Fruit fly (Drosophila melanogaster) whole organism, embryonic: Measurements from ENCODE around the gene alphaSnap.

Experiments
- B-H1 ChIP-seq: fragments of 200-800 bp; sonication (Bioruptor generic); IDR thresholded peaks from 3 replicates; pipeline ENCODE4 v1.3.6; 2022; ENCODE audit warnings: missing biosample characterization, missing genetic modification characterization
- Bdp1 ChIP-seq: fragments of 200-800 bp; sonication (Bioruptor generic); optimal IDR thresholded peaks from 3 replicates; lab custom pipeline; 2016; ENCODE audit warnings: missing biosample characterization, missing genetic modification characterization
- CG10366 ChIP-seq: fragments of 200-800 bp; sonication (Bioruptor generic); IDR thresholded peaks from 2 replicates; pipeline ENCODE4 v1.3.6; 2022; ENCODE audit warnings: missing biosample characterization, missing genetic modification characterization
- CG11247 ChIP-seq: fragments of 200-800 bp; sonication (Bioruptor generic); IDR thresholded peaks from 2 replicates; pipeline ENCODE4 v1.3.6; 2022; ENCODE audit warnings: missing biosample characterization, missing genetic modification characterization
- CG11398 ChIP-seq: fragments of 200-800 bp; sonication (Bioruptor generic); optimal IDR thresholded peaks from 2 replicates; lab custom pipeline; 2016; ENCODE audit warnings: missing biosample characterization, missing genetic modification characterization
- CG11560 ChIP-seq: fragments of 200-800 bp; sonication (Bioruptor generic); IDR thresholded peaks from 3 replicates; pipeline ENCODE4 v1.3.6; 2022; ENCODE audit warnings: missing biosample characterization, missing genetic modification characterization
- CG12769 ChIP-seq: fragments of 200-800 bp; sonication (Bioruptor generic); optimal IDR thresholded peaks from 2 replicates; lab custom pipeline; 2019; ENCODE audit warnings: missing biosample characterization, mild to moderate bottlenecking, missing genetic modification characterization, moderate library complexity
- CG13894 ChIP-seq: fragments of 200-800 bp; sonication (Bioruptor generic); optimal IDR thresholded peaks from 3 replicates; lab custom pipeline; 2018; ENCODE audit warnings: missing biosample characterization, mild to moderate bottlenecking, missing genetic modification characterization, moderate library complexity
- CG14014 ChIP-seq: fragments of 200-800 bp; sonication (Bioruptor generic); IDR thresholded peaks from 2 replicates; pipeline ENCODE4 v1.3.6; 2022; ENCODE audit warnings: missing biosample characterization, missing genetic modification characterization
- CG17385 ChIP-seq: fragments of 200-800 bp; sonication (Bioruptor generic); optimal IDR thresholded peaks from 3 replicates; lab custom pipeline; 2018; ENCODE audit warnings: missing biosample characterization, mild to moderate bottlenecking, missing genetic modification characterization
- CG1832 ChIP-seq: fragments of 200-800 bp; sonication (Bioruptor generic); optimal IDR thresholded peaks from 2 replicates; lab custom pipeline; 2017; ENCODE audit warnings: missing biosample characterization, mild to moderate bottlenecking, missing genetic modification characterization, inconsistent platforms
- CG18619 ChIP-seq: fragments of 200-800 bp; sonication (Bioruptor generic); optimal IDR thresholded peaks from 3 replicates; lab custom pipeline; 2017; ENCODE audit warnings: missing biosample characterization, mild to moderate bottlenecking, missing genetic modification characterization
- CG32772 ChIP-seq: fragments of 200-800 bp; sonication (Bioruptor generic); IDR thresholded peaks from 2 replicates; pipeline ENCODE4 v1.3.6; 2022; ENCODE audit warnings: missing biosample characterization, missing genetic modification characterization
- CG3407 ChIP-seq: fragments of 200-800 bp; sonication (Bioruptor generic); optimal IDR thresholded peaks from 2 replicates; lab custom pipeline; 2018; ENCODE audit warnings: missing biosample characterization, mild to moderate bottlenecking, missing genetic modification characterization
- CG4360 ChIP-seq: fragments of 200-800 bp; sonication (Bioruptor generic); IDR thresholded peaks from 2 replicates; pipeline ENCODE4 v1.3.6; 2022; ENCODE audit warnings: missing biosample characterization, missing genetic modification characterization
- CG8089 ChIP-seq: fragments of 200-800 bp; sonication (Bioruptor generic); optimal IDR thresholded peaks from 3 replicates; lab custom pipeline; 2016; ENCODE audit warnings: missing biosample characterization, missing genetic modification characterization
- CG8290 ChIP-seq, 3 experiments: fragments of 200-800 bp; sonication (Bioruptor generic); optimal IDR thresholded peaks; 2 replicates each; lab custom pipeline; 2016 to 2019; ENCODE audit warnings: missing biosample characterization in 3 of 3, missing genetic modification characterization in 3 of 3, mild to moderate bottlenecking in 2 of 3, moderate library complexity in 1 of 3
- CG8478 ChIP-seq: fragments of >200 bp; optimal IDR thresholded peaks from 2 replicates; lab custom pipeline; 2018
- Dip2 ChIP-seq: fragments of 200-800 bp; sonication (Bioruptor generic); IDR thresholded peaks from 2 replicates; pipeline ENCODE4 v1.3.6; 2022; ENCODE audit warnings: missing biosample characterization, missing genetic modification characterization
- Gug ChIP-seq: fragments of 200-800 bp; sonication (Bioruptor generic); IDR thresholded peaks from 4 replicates; pipeline ENCODE4 v1.3.6; 2022; ENCODE audit warnings: missing biosample characterization, missing genetic modification characterization
- HLH54F ChIP-seq: fragments of 200-800 bp; sonication (Bioruptor generic); optimal IDR thresholded peaks from 3 replicates; lab custom pipeline; 2016; ENCODE audit warnings: missing biosample characterization, missing genetic modification characterization
- HmgD ChIP-seq: fragments of 200-800 bp; sonication (Bioruptor generic); optimal IDR thresholded peaks from 3 replicates; lab custom pipeline; 2016; ENCODE audit warnings: missing biosample characterization, missing genetic modification characterization
- Hsf ChIP-seq: fragments of 200-800 bp; sonication (Bioruptor generic); optimal IDR thresholded peaks from 3 replicates; lab custom pipeline; 2016; ENCODE audit warnings: missing biosample characterization, missing genetic modification characterization
- Ravus ChIP-seq: fragments of 200-800 bp; sonication (Bioruptor generic); IDR thresholded peaks from 2 replicates; pipeline ENCODE4 v1.3.6; 2022; ENCODE audit warnings: missing biosample characterization, missing genetic modification characterization
- Sox102F ChIP-seq: fragments of 200-800 bp; sonication (Bioruptor generic); optimal IDR thresholded peaks from 2 replicates; lab custom pipeline; 2018; ENCODE audit warnings: missing biosample characterization, mild to moderate bottlenecking, missing genetic modification characterization, moderate library complexity
- Trl ChIP-seq, 3 experiments: fragments of >200 bp in 2 of 3; fragments of 200-800 bp in 1 of 3; sonication (Bioruptor generic) in 1 of 3; optimal IDR thresholded peaks; 2 replicates in 1 of 3; 3 replicates in 2 of 3; lab custom pipeline; 2016 to 2017; ENCODE audit warnings: missing biosample characterization in 1 of 3, missing genetic modification characterization in 1 of 3
- ab ChIP-seq: fragments of 200-800 bp; sonication (Bioruptor generic); optimal IDR thresholded peaks from 2 replicates; lab custom pipeline; 2016; ENCODE audit warnings: missing biosample characterization, missing genetic modification characterization
- ac ChIP-seq: fragments of 200-800 bp; sonication (Bioruptor generic); optimal IDR thresholded peaks from 3 replicates; lab custom pipeline; 2017; ENCODE audit warnings: missing biosample characterization, mild to moderate bottlenecking, missing genetic modification characterization
- bab2 ChIP-seq: fragments of 200-800 bp; sonication (Bioruptor generic); optimal IDR thresholded peaks from 2 replicates; lab custom pipeline; 2016; ENCODE audit warnings: missing biosample characterization, missing genetic modification characterization
- ci ChIP-seq: fragments of 200-800 bp; sonication (Bioruptor generic); IDR thresholded peaks from 3 replicates; pipeline ENCODE4 v1.3.6; 2022; ENCODE audit warnings: missing biosample characterization, missing genetic modification characterization
- cwo ChIP-seq: fragments of 200-800 bp; sonication (Bioruptor generic); optimal IDR thresholded peaks from 3 replicates; lab custom pipeline; 2017; ENCODE audit warnings: missing biosample characterization, missing genetic modification characterization, mild to moderate bottlenecking, moderate library complexity, missing genetic modification reagents
- da ChIP-seq: fragments of 200-800 bp; sonication (Bioruptor generic); optimal IDR thresholded peaks from 2 replicates; lab custom pipeline; 2016; ENCODE audit warnings: missing biosample characterization, missing genetic modification characterization
- eyg ChIP-seq: fragments of 200-800 bp; sonication (Bioruptor generic); optimal IDR thresholded peaks from 3 replicates; lab custom pipeline; 2016; ENCODE audit warnings: missing biosample characterization, missing genetic modification characterization
- fd102C ChIP-seq: fragments of 200-800 bp; sonication (Bioruptor generic); optimal IDR thresholded peaks from 2 replicates; lab custom pipeline; 2018; ENCODE audit warnings: missing biosample characterization, mild to moderate bottlenecking, missing genetic modification characterization, moderate library complexity
- gro ChIP-seq: fragments of 200-800 bp; sonication (Bioruptor generic); optimal IDR thresholded peaks from 2 replicates; lab custom pipeline; 2016; ENCODE audit warnings: missing biosample characterization, missing genetic modification characterization
- gt ChIP-seq: fragments of 200-800 bp; sonication (Bioruptor generic); IDR thresholded peaks from 2 replicates; pipeline ENCODE4 v1.3.6; 2022; ENCODE audit warnings: missing biosample characterization, missing genetic modification characterization
- kay ChIP-seq: fragments of 200-800 bp; sonication (Bioruptor generic); optimal IDR thresholded peaks from 2 replicates; lab custom pipeline; 2016; ENCODE audit warnings: missing biosample characterization, missing genetic modification characterization
- lilli ChIP-seq: fragments of 200-800 bp; sonication (Bioruptor generic); optimal IDR thresholded peaks from 3 replicates; lab custom pipeline; 2016; ENCODE audit warnings: missing biosample characterization, missing genetic modification characterization
- nau ChIP-seq: fragments of 200-800 bp; sonication (Bioruptor generic); optimal IDR thresholded peaks from 3 replicates; lab custom pipeline; 2017; ENCODE audit warnings: missing biosample characterization, mild to moderate bottlenecking, missing genetic modification characterization, missing genetic modification reagents
- pb ChIP-seq: fragments of 200-800 bp; sonication (Bioruptor generic); optimal IDR thresholded peaks from 3 replicates; lab custom pipeline; 2016; ENCODE audit warnings: missing biosample characterization, missing genetic modification characterization
- schlank ChIP-seq: fragments of 200-800 bp; sonication (Bioruptor generic); optimal IDR thresholded peaks from 2 replicates; lab custom pipeline; 2018; ENCODE audit warnings: missing biosample characterization, mild to moderate bottlenecking, missing genetic modification characterization
- sens ChIP-seq: fragments of 200-800 bp; sonication (Bioruptor generic); peaks from one replicate; lab custom pipeline; 2016; ENCODE audit warnings: missing biosample characterization, missing genetic modification characterization
- sens-2 ChIP-seq: fragments of 200-800 bp; sonication (Bioruptor generic); IDR thresholded peaks from 2 replicates; pipeline ENCODE4 v1.3.6; 2022; ENCODE audit warnings: missing biosample characterization, missing genetic modification characterization
- slbo ChIP-seq: fragments of 200-800 bp; sonication (Bioruptor generic); IDR thresholded peaks from 2 replicates; pipeline ENCODE4 v1.3.6; 2022; ENCODE audit warnings: missing biosample characterization, missing genetic modification characterization
- sqz ChIP-seq: fragments of 200-800 bp; sonication (Bioruptor generic); optimal IDR thresholded peaks from 3 replicates; lab custom pipeline; 2018; ENCODE audit warnings: missing biosample characterization, mild to moderate bottlenecking, missing genetic modification characterization
- tin ChIP-seq: fragments of 200-800 bp; sonication (Bioruptor generic); optimal IDR thresholded peaks from 3 replicates; lab custom pipeline; 2016; ENCODE audit warnings: missing biosample characterization, missing genetic modification characterization
- usp ChIP-seq: fragments of >200 bp; optimal IDR thresholded peaks from 2 replicates; lab custom pipeline; 2017; ENCODE audit warnings: missing biosample characterization, missing genetic modification characterization
- vfl ChIP-seq: fragments of 200-800 bp; sonication (Bioruptor generic); optimal IDR thresholded peaks from 2 replicates; lab custom pipeline; 2016; ENCODE audit warnings: missing biosample characterization, missing genetic modification characterization

The alphaSnap gene

dm6 chr3L:20320652-20321051 lies 7.2 kb downstream of the alphaSnap start, which contains the start of gene Spn77Bb:
TSS of gene Spn77Bb (plus strand) at chr3L:20320952.
- TF ChIP-seq HmgD (GFP tag; lab: Kevin White, UChicago): no peak
- no peak for TF ChIP-seq ci (GFP tag; lab: Robert Waterston, UW)
- TF ChIP-seq da (GFP tag; lab: Kevin White, UChicago): no peak
- no peak for TF ChIP-seq ac
- TF ChIP-seq kay (GFP tag; lab: Kevin White, UChicago): no peak
- TF ChIP-seq ab (GFP tag; lab: Kevin White, UChicago): no peak
- no peak for TF ChIP-seq gro
- no peak for TF ChIP-seq gt (GFP tag; lab: Robert Waterston, UW)
- no peak for TF ChIP-seq slbo (GFP tag; lab: Robert Waterston, UW)
- no peak for TF ChIP-seq usp (GFP tag; lab: Kevin White, UChicago)
- no peak for TF ChIP-seq CG11247 (GFP tag; lab: Robert Waterston, UW)
- TF ChIP-seq lilli (GFP tag; lab: Kevin White, UChicago): no peak
- no peak for TF ChIP-seq Dip2 (GFP tag; lab: Robert Waterston, UW)
- no peak for TF ChIP-seq CG14014 (GFP tag; lab: Robert Waterston, UW)
- TF ChIP-seq CG8478 (lab: Kevin White, UChicago): no peak

dm6 chr3L:20342334-20342733 lies 28.9 kb downstream of the alphaSnap start, which contains the start of gene Spn77Bc:
TSS of gene Spn77Bc (plus strand) at chr3L:20342634.
- TF ChIP-seq CG8089 (GFP tag; lab: Kevin White, UChicago): no peak
- TF ChIP-seq eyg: no peak
- no peak for TF ChIP-seq HLH54F (GFP tag; lab: Kevin White, UChicago)
- TF ChIP-seq pb (GFP tag; lab: Kevin White, UChicago): no peak
- TF ChIP-seq fd102C (GFP tag; lab: Kevin White, UChicago): no peak
- TF ChIP-seq schlank (tag; lab: Kevin White, UChicago): no peak
- TF ChIP-seq Trl (optimal IDR thresholded peaks at IDR 0.05; lab: Kevin White, UChicago): no peak
- TF ChIP-seq Trl (GFP tag; optimal IDR thresholded peaks at IDR 0.05; lab: Kevin White, UChicago): no peak
- TF ChIP-seq Sox102F (GFP tag; lab: Kevin White, UChicago): no peak
- TF ChIP-seq CG3407 (GFP tag; lab: Kevin White, UChicago): no peak
- no peak for TF ChIP-seq CG11560 (tag; lab: Robert Waterston, UW)
- no peak for TF ChIP-seq CG17385 (GFP tag; lab: Kevin White, UChicago)
- no peak for TF ChIP-seq Bdp1
- TF ChIP-seq nau (GFP tag; lab: Kevin White, UChicago): no peak
- TF ChIP-seq, all 482 proteins: peak for 0

DNA sequence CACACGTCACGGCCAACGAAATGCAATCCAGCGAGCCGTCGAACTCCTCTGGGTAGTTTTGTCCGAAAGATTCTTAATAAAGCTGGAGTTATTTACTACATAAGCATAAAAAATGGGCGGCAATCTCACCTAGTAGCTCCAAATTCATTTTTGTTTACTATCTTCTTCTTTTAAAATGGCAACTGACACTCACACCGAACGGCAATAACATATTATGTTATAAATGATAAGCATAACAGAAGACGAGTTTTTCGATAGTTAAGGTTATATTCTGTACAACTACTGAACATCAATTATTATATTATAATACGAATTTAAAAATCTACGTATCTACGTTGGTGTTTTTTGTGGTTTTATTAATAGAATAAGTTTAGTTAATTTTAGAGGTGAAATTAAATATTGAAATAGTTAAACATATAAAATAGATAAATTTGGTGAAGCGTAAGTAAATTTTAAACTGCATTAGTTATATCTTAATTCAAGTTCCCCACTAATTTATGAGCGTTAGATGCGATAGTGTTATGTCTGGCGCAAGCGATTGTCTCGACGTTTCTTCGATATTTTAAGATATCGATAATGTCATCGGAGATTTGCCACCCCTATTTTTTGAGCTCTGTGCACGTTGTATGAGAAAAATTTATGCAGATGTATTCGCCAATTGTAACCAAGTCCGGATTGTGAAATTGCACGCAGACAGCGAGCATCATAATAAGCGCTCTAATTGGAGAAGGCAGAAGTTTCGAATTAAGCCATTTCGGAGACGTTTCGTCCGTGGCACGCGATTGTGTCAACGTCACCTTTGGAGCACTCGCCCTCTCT lies 34.5 kb downstream of the alphaSnap start, which contains the start of the genes Rbbp5 and eRF1:
Rbbp5 (minus strand) TSS at position 181 of the 819 bp plus-strand sequence.
eRF1 (plus strand) TSS at position 594 of the 819 bp plus-strand sequence.
- TF ChIP-seq CG32772 (GFP tag; lab: Robert Waterston, UW): peak; percentile 84
- TF ChIP-seq CG10366 (GFP tag; lab: Robert Waterston, UW): no peak; the same call in 1 of the 2 replicates
- peak; percentile 63; the same call in 2 of the 3 replicates for TF ChIP-seq B-H1 (GFP tag; lab: Robert Waterston, UW)
- TF ChIP-seq CG4360 (GFP tag; lab: Robert Waterston, UW): no peak
- TF ChIP-seq Ravus: peak; percentile 40
- peak; percentile 10 for TF ChIP-seq CG12769 (tag; lab: Kevin White, UChicago)
- peak; percentile 40 for TF ChIP-seq CG18619 (GFP tag; lab: Kevin White, UChicago)
- TF ChIP-seq sens (GFP tag; lab: Kevin White, UChicago): peak; percentile 85
- TF ChIP-seq cwo: peak; percentile 33
- TF ChIP-seq sqz (GFP tag; lab: Kevin White, UChicago): no peak
- no peak for TF ChIP-seq CG11398
- no peak for TF ChIP-seq sens-2 (GFP tag; lab: Robert Waterston, UW)
- no peak for TF ChIP-seq ab (GFP tag; lab: Kevin White, UChicago)
- peak; percentile 60 for TF ChIP-seq bab2 (GFP tag; lab: Kevin White, UChicago)
- peak; percentile 83 for TF ChIP-seq CG8290 (GFP tag; optimal IDR thresholded peaks at IDR 0.05; lab: Kevin White, UChicago)
- peak; percentile 9 to 63 for TF ChIP-seq CG8290 (tag; optimal IDR thresholded peaks at IDR 0.05; lab: Kevin White, UChicago)
- TF ChIP-seq vfl (GFP tag; lab: Kevin White, UChicago): peak; percentile 71
- peak; percentile 72 for TF ChIP-seq CG13894 (tag; lab: Kevin White, UChicago)
- peak; percentile 68 for TF ChIP-seq Hsf
- no peak for TF ChIP-seq CG1832
- peak; percentile 85; the same call in 3 of the 4 replicates for TF ChIP-seq Gug (GFP tag; lab: Robert Waterston, UW)
- TF ChIP-seq tin (GFP tag; lab: Kevin White, UChicago): peak; percentile 82
